Worm (Caenorhabditis elegans) whole organism, early embryonic: ENCODE data around the gene lido-14.

Experiments
- ets-7 ChIP-seq: sonication (generic microtip); optimal IDR thresholded peaks from 2 replicates; lab custom pipeline; 2016; ENCODE audit warnings: missing genotype, missing genetic modification characterization, missing compliant biosample characterization
- tbx-11 ChIP-seq: fragments of 200-800 bp; sonication (Bioruptor generic); IDR thresholded peaks from 2 replicates; pipeline ENCODE4 v1.3.6; 2022; ENCODE audit warnings: missing genetic modification characterization, missing compliant biosample characterization

- no peak for TF ChIP-seq tbx-11 (GFP tag; lab: Robert Waterston, UW)
- no peak for TF ChIP-seq ets-7 (tag; lab: Kevin White, UChicago)
Measured at ce11 chrII:3395484-3395883, 36.5 kb downstream of the lido-14 start, which contains the start of gene nep-20.
